Fruit fly (Drosophila melanogaster): ENCODE results near the gene CG5662.

DNA sequence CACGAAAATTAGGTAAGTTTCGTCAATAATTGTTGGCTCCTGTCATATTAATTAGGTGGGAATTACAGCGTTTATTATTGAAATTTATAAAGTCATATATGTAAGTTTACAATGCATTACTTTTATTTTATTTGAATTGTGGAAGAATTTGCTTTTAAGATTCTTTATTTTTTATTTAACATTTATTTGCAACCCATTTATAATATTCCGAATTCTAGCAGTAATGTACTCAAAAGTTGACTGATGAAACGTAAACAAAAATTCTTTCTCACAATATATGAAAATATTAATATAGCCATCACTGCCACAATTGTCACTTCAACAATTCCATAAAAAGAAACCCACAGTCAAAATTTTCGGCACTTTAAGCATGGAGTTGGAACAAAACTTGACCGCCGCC is at the start of gene CG5662:
- TF ChIP-seq CG15710 (tag; optimal IDR thresholded peaks at IDR 0.05) (no peak), rn (GFP tag; IDR thresholded peaks at IDR 0.05) (no peak), fd96Ca (GFP tag; IDR thresholded peaks at IDR 0.05) (no peak), CG12605 (GFP tag; IDR thresholded peaks at IDR 0.05) (no peak), CG34367 (tag; optimal IDR thresholded peaks at IDR 0.05) (no peak), EcR (GFP tag; optimal IDR thresholded peaks at IDR 0.05) (no peak), Pif1B (GFP tag; optimal IDR thresholded peaks at IDR 0.05) (no peak), CG32121 (GFP tag; IDR thresholded peaks at IDR 0.05) (no peak), Pif1A (GFP tag; optimal IDR thresholded peaks at IDR 0.05) (no peak), gl (tag; optimal IDR thresholded peaks at IDR 0.05) (no peak), CG14655 (GFP tag; optimal IDR thresholded peaks at IDR 0.05) (no peak)

Data from whole organism, pupa.